Fruit fly (Drosophila melanogaster): ENCODE results near the gene CG18132.

DNA sequence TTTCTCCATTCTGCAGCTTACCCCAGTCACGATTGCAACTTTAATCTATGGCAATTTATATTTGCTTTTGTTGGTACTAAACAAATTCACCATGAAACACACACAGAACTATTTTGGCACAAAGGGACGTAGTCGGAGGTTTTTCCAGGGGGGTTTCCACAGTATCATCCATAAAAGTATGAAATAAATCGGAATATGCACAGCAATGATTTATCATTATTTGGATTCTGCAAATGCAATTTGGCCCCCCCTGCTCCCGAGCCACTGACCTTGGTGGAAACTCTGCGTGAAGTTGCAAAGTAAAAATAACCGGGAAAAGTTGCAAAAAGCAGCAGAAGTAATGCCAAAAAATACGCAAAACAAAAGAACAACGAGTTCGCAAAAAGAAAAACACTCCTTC is 40.6 kb upstream of the CG18132 start:
- TF ChIP-seq CG7045 (GFP tag; optimal IDR thresholded peaks at IDR 0.05): no peak
- TF ChIP-seq Hr96 (GFP tag; optimal IDR thresholded peaks at IDR 0.05): no peak
- no peak for TF ChIP-seq CG1620 (GFP tag; optimal IDR thresholded peaks at IDR 0.05)
- no peak for TF ChIP-seq CG7101 (tag; optimal IDR thresholded peaks at IDR 0.05)
- TF ChIP-seq ovo (GFP tag; optimal IDR thresholded peaks at IDR 0.05): no peak
- no peak for TF ChIP-seq cic (GFP tag; optimal IDR thresholded peaks at IDR 0.05)
